Worm (Caenorhabditis elegans): ENCODE measurements around the gene F20D6.6.

The F20D6.6 gene

DNA sequence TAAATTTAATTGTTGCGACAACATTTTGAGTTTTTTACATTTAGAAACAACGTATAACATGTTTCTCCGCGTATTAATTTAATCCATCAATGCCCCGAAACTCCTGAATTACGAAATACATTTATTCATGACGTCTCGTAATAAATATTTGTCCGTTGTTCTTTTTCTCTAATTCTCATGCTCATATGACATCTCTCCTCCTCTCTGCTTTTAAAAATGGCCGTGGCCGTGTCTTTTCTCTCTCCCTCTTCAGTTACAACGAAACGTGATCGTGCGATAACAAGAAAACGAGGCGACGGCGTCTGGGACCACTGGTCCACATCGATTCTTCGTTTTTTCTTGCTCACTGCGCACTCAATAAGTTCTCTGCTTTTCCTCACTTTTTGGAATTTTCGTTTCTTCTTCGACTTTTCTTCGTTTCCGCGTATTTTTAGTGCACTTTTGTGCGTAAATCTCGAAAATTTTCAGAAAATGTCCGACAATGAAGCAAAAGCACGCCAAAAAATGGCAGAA is 29.5 kb upstream of the F20D6.6 start, which contains the start of gene snap-1 (continued):
- TF ChIP-seq efl-1 (optimal IDR thresholded peaks at IDR 0.05) (peak; percentile 43 to 56), efl-1 (GFP tag; optimal IDR thresholded peaks at IDR 0.05 in 1 of 2) (peak; percentile 29 to 95), ceh-82 (tag; optimal IDR thresholded peaks at IDR 0.05) (peak; percentile 0 to 91 (median 51)), alr-1 (tag; optimal IDR thresholded peaks at IDR 0.05; ENCODE audit: borderline replicate concordance) (no peak), mep-1 (tag; optimal IDR thresholded peaks at IDR 0.05) (peak; percentile 90)

- TF ChIP-seq lin-14 (GFP tag; optimal IDR thresholded peaks at IDR 0.05) = no peak
- no peak for TF ChIP-seq egl-13 (tag; optimal IDR thresholded peaks at IDR 0.05)
- TF ChIP-seq efl-3 (GFP tag; optimal IDR thresholded peaks at IDR 0.05) = no peak
- no peak for TF ChIP-seq snu-23 (GFP tag; optimal IDR thresholded peaks at IDR 0.05)
- TF ChIP-seq tlp-1 (tag; optimal IDR thresholded peaks at IDR 0.05) = no peak
- TF ChIP-seq lin-15B (tag; optimal IDR thresholded peaks at IDR 0.05) = no peak
- TF ChIP-seq nhr-20 (tag; optimal IDR thresholded peaks at IDR 0.05) = no peak
- TF ChIP-seq vab-15 (tag; optimal IDR thresholded peaks at IDR 0.05) = no peak
- TF ChIP-seq sox-4 (tag; optimal IDR thresholded peaks at IDR 0.05) = no peak
- TF ChIP-seq fkh-8 (tag; optimal IDR thresholded peaks at IDR 0.05) = no peak
- TF ChIP-seq nhr-237 (tag; optimal IDR thresholded peaks at IDR 0.05) = no peak
- no peak for TF ChIP-seq grh-1 (GFP tag; IDR thresholded peaks at IDR 0.05)
- TF ChIP-seq nhr-77 (tag; optimal IDR thresholded peaks at IDR 0.05) = no peak
- TF ChIP-seq nhr-28 (tag; optimal IDR thresholded peaks at IDR 0.05) = no peak
- no peak for TF ChIP-seq nhr-71 (tag; optimal IDR thresholded peaks at IDR 0.05)
- no peak for TF ChIP-seq nhr-12 (tag; optimal IDR thresholded peaks at IDR 0.05)
- TF ChIP-seq tbx-2 (tag; optimal IDR thresholded peaks at IDR 0.05) = no peak
Observed at ce11 chrV:8130812-8131211, 28.9 kb upstream of the F20D6.6 start.

DNA sequence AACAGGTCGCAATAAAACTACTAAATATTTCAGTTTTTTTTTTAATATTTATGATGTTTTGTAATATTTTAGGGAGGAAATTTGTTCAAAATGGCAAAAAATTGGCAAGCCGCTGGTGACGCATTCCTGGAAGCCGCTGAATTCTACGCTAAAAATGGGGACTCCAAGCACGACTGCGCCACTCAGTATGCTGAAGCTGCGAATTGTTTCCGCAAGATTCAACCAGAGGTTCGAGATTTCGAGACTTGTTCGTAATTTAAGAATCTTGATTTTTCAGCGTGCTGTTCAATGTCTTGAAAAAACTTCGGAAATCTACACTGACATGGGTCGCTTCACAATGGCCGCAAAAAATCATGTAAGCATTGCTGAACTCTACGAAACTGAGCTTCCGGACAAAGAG is 28.1 kb upstream of the F20D6.6 start:
- no peak for TF ChIP-seq lin-35 (GFP tag; optimal IDR thresholded peaks at IDR 0.05)
- no peak for TF ChIP-seq C04F5.9 (tag; optimal IDR thresholded peaks at IDR 0.05)
- no peak for TF ChIP-seq efl-1 (optimal IDR thresholded peaks at IDR 0.05)
- no peak for TF ChIP-seq efl-1 (GFP tag; optimal IDR thresholded peaks at IDR 0.05 in 1 of 2)
- no peak for TF ChIP-seq ceh-63 (GFP tag; optimal IDR thresholded peaks at IDR 0.05)
- TF ChIP-seq ztf-11 (tag; optimal IDR thresholded peaks at IDR 0.05) = no peak
- TF ChIP-seq aly-2 (tag; optimal IDR thresholded peaks at IDR 0.05) = no peak
- TF ChIP-seq fkh-4 (tag; optimal IDR thresholded peaks at IDR 0.05; ENCODE audit: borderline replicate concordance) = no peak

- peak; percentile 15 for TF ChIP-seq nhr-85 (tag)
- TF ChIP-seq fkh-10 (GFP tag; optimal IDR thresholded peaks at IDR 0.05) = no peak
- TF ChIP-seq vab-15 (tag; optimal IDR thresholded peaks at IDR 0.05) = no peak
- no peak for TF ChIP-seq nhr-19 (GFP tag; conservative IDR thresholded peaks at IDR 0.05)
- peak in 1 of 2 experiments; percentile 15 for TF ChIP-seq lin-35 (GFP tag; optimal IDR thresholded peaks at IDR 0.05)
- TF ChIP-seq ceh-63 (GFP tag; optimal IDR thresholded peaks at IDR 0.05) = no peak
- no peak for TF ChIP-seq blmp-1 (tag; optimal IDR thresholded peaks at IDR 0.05)
- TF ChIP-seq lin-14 (GFP tag; optimal IDR thresholded peaks at IDR 0.05) = no peak
- peak; percentile 21 for TF ChIP-seq elt-2 (tag; optimal IDR thresholded peaks at IDR 0.05)
- no peak for TF ChIP-seq pqm-1 (tag; optimal IDR thresholded peaks at IDR 0.05)
- no peak for TF ChIP-seq dpl-1 (GFP tag; optimal IDR thresholded peaks at IDR 0.05)
- no peak for TF ChIP-seq egl-27 (tag; optimal IDR thresholded peaks at IDR 0.05)
- TF ChIP-seq pag-3 (tag; optimal IDR thresholded peaks at IDR 0.05; ENCODE audit: borderline replicate concordance, insufficient read depth) = no peak
Observed at ce11 chrV:8132926-8133325, 26.8 kb upstream of the F20D6.6 start, which contains the start of gene D1014.4. Gene D1014.4, plus strand, starts transcription at chrV:8133226.

Data from whole organism, L1 larva.